Worm (Caenorhabditis elegans): ENCODE data around the gene Y54G9A.9.

Y54G9A.9 gene

DNA sequence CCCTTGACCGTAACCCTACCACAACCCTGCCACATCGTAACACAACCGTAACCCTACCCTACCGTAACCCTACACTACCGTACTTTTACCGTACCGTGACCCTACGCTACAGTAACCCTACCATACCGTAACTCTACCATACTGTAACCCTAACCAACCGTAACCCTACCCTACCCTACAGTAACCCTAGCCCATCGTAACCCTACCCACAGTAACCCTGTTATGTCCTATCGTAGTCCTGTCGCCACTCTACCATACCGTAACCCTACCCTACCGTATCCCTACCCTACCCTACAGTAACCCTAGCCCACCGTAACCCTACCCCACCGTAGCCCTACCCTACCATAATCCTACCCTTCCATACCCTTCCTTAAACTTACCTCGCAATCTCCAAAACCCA lies 8.9 kb upstream of the Y54G9A.9 start:
- peak in 1 of 2 experiments; percentile 83 for TF ChIP-seq unc-62 (GFP tag; optimal IDR thresholded peaks at IDR 0.05 in 1 of 2)
- TF ChIP-seq unc-62 (tag; optimal IDR thresholded peaks at IDR 0.05), result no peak
- no peak for TF ChIP-seq D1046.2 (GFP tag; IDR thresholded peaks at IDR 0.05)
- TF ChIP-seq F37D6.2 (tag; optimal IDR thresholded peaks at IDR 0.05), result no peak
- peak; percentile 56; the same call in 1 of the 2 replicates for TF ChIP-seq nhr-42 (GFP tag; IDR thresholded peaks at IDR 0.05)
- no peak for TF ChIP-seq tra-1 (GFP tag; IDR thresholded peaks at IDR 0.05)
- TF ChIP-seq rbr-2 (tag; optimal IDR thresholded peaks at IDR 0.05), result no peak
- TF ChIP-seq dmd-8 (GFP tag; IDR thresholded peaks at IDR 0.05), result no peak
- no peak for TF ChIP-seq F26F4.8 (GFP tag; conservative IDR thresholded peaks at IDR 0.05)
- no peak for TF ChIP-seq mes-2 (tag; optimal IDR thresholded peaks at IDR 0.05; ENCODE audit: poor library complexity, severe bottlenecking)

DNA sequence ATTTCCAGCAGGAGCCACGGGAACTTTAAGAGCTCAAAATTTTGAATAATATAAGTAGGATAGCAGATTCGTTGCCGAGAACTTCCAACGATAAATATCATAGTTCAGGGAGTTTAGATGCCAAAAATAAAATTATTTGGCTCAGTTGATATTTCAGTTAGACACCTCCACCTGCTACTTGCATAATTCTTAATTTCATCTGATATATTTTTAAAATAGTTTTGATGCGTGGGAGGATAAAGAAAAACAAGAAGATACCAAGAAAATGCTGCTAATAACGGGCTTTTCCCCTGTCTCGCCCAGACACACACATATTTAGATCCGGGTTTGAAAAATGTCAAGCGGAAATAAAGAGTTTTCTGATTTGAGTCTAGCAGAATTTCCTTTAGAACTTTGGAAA lies 8.3 kb upstream of the Y54G9A.9 start, which contains the start of gene sre-46:
sre-46 (minus strand) TSS at position 101 of the 400 bp plus-strand sequence.
- no peak for TF ChIP-seq T26A8.4 (GFP tag; IDR thresholded peaks at IDR 0.05)
- no peak for TF ChIP-seq zag-1 (tag; optimal IDR thresholded peaks at IDR 0.05)
- no peak for TF ChIP-seq madf-9 (GFP tag; conservative IDR thresholded peaks at IDR 0.05)

DNA sequence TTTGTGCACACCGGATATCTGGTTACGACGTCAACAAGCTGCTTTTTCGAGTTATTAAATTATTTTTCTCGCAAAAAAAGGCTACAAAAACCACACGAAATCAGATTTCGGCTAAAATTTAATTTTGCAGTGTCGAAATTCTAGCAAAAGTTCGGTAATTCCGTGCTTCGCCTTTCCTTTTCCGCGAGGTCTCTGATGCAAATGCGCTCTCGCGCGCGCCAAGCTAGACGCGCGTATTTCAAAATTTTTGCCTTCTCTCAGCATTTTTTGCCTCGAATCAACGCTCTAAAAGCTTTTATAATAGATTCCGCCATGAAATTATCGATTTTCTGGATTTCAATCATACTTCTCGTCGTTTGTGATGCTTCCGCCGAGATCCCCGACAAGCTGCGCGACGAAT lies 6.8 kb upstream of the Y54G9A.9 start, which contains the start of gene Y54G9A.5:
Y54G9A.5 (plus strand) TSS at position 245 of the 400 bp plus-strand sequence.
- TF ChIP-seq ceh-82 (tag; optimal IDR thresholded peaks at IDR 0.05) (no peak), R02D3.7 (tag; optimal IDR thresholded peaks at IDR 0.05) (no peak), Y48G9A.11 (GFP tag; IDR thresholded peaks at IDR 0.05) (0 out of 2 replicates have a peak, but pooled peaks have one; percentile 36), ZK337.2 (GFP tag; IDR thresholded peaks at IDR 0.05) (0 out of 2 replicates have a peak, but pooled peaks have one; percentile 37), nhr-42 (GFP tag; IDR thresholded peaks at IDR 0.05) (0 out of 2 replicates have a peak, but pooled peaks have one; percentile 12), unc-130 (GFP tag; optimal IDR thresholded peaks at IDR 0.05) (peak; percentile 80), vab-7 (GFP tag; IDR thresholded peaks at IDR 0.05) (0 out of 2 replicates have a peak, but pooled peaks have one; percentile 27), T20F7.1 (GFP tag; optimal IDR thresholded peaks at IDR 0.05) (no peak), lin-38 (GFP tag; IDR thresholded peaks at IDR 0.05) (peak; percentile 90), mes-2 (tag; optimal IDR thresholded peaks at IDR 0.05; ENCODE audit: poor library complexity, severe bottlenecking) (peak; percentile 39), tag-97 (GFP tag; IDR thresholded peaks at IDR 0.05) (no peak), ceh-44 (GFP tag; IDR thresholded peaks at IDR 0.05) (peak; percentile 67; the same call in 1 of the 2 replicates)

DNA sequence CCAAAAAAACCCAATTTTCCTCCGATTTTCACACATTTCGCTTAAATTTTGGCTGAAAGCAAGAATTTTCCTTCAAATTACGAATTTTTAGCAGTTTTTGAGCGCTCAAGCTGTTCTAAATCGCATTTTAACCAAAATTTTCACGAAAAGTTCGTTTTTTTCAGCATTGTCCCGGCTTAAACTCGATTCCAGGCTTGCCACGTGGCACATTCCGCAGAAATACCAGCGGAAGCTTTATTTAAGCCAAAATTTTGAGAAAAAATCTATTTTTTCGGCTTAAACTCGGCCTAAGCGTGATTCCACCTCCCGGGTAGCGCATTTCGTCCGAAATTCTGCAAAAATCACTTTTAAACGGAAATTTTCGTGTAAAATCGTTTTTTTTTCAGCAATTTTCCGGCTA lies 5.8 kb upstream of the Y54G9A.9 start:
- TF ChIP-seq unc-130 (GFP tag; optimal IDR thresholded peaks at IDR 0.05), result no peak
- TF ChIP-seq lin-38 (GFP tag; IDR thresholded peaks at IDR 0.05), result peak; percentile 44; the same call in 1 of the 2 replicates

DNA sequence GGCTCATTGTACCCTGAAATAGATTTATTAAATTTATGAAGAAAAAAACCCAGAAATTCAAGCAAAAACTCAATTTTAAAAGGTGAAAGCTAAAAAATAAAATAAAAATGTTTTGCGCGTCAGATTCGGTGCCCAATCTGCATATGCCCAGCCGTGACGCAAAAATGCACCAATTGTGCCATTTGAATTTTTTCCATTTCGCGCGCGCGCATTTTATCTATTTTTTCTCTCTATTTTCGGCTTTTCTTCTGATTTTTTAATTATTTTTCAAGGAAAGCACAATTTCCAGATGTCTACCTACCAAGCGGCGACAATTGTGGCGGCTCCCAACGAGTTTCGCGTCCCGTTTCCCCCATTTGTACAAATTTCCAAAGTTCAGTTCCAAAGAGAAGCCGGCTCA lies 3.7 kb upstream of the Y54G9A.9 start, which contains the start of the genes Y54G9A.7 and bub-3:
Y54G9A.7 (minus strand) TSS at position 7 of the 400 bp plus-strand sequence.
bub-3 (plus strand) TSS at position 270 of the 400 bp plus-strand sequence.
- TF ChIP-seq D1046.2 (GFP tag; IDR thresholded peaks at IDR 0.05) (no peak), ceh-32 (tag; optimal IDR thresholded peaks at IDR 0.05; ENCODE audit: poor library complexity) (no peak), vab-7 (GFP tag; IDR thresholded peaks at IDR 0.05) (no peak), dmd-9 (GFP tag; IDR thresholded peaks at IDR 0.05) (no peak), mes-2 (tag; optimal IDR thresholded peaks at IDR 0.05; ENCODE audit: poor library complexity, severe bottlenecking) (peak; percentile 53), lin-29 (GFP tag; IDR thresholded peaks at IDR 0.05) (no peak), unc-130 (GFP tag; optimal IDR thresholded peaks at IDR 0.05) (peak; percentile 25), ctbp-1 (GFP tag; IDR thresholded peaks at IDR 0.05) (no peak), dpl-1 (GFP tag; optimal IDR thresholded peaks at IDR 0.05) (peak; percentile 52), lin-38 (GFP tag; IDR thresholded peaks at IDR 0.05) (peak; percentile 67), aha-1 (tag) (peak; percentile 71), Y105C5A.15 (GFP tag; IDR thresholded peaks at IDR 0.05) (no peak), mxl-2 (GFP tag; conservative IDR thresholded peaks at IDR 0.05) (no peak), Y5F2A.4 (GFP tag; optimal IDR thresholded peaks at IDR 0.05) (no peak), lsy-2 (tag; optimal IDR thresholded peaks at IDR 0.05) (peak in 1 of 2 experiments; percentile 31), skn-1 (tag; optimal IDR thresholded peaks at IDR 0.05) (no peak)

Measured in whole organism, L4 larva.